Worm (Caenorhabditis elegans): ENCODE measurements around the gene srh-166.
"Not testable (repeated sequence)": the region's sequence is repeated elsewhere in the genome, so short reads cannot be mapped to it uniquely, and the experiment has no call there.

srh-166 gene

DNA sequence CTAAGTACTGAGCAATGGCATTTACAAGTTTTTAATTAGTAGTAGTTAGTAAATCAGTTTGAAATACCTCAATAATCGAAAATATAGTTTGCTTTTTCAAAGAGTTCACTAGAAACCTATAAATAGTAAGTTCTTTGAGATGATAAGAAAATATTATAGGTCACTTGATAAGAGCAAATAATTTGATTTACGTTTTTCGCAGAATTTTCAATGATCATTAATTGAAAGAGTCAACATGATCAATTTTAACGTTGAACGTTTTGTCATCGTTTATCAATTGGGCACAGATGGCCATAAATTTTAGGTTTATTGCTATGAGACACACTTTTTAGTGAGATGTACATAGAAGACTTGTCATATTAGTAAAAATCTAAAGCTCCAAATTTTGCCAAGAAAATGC is 20.1 kb upstream of the srh-166 start:
- no peak for TF ChIP-seq dao-5 (tag; optimal IDR thresholded peaks at IDR 0.05)
- no peak for TF ChIP-seq him-1 (tag; optimal IDR thresholded peaks at IDR 0.05)
- no peak for TF ChIP-seq W03F9.2 (tag; optimal IDR thresholded peaks at IDR 0.05)

DNA sequence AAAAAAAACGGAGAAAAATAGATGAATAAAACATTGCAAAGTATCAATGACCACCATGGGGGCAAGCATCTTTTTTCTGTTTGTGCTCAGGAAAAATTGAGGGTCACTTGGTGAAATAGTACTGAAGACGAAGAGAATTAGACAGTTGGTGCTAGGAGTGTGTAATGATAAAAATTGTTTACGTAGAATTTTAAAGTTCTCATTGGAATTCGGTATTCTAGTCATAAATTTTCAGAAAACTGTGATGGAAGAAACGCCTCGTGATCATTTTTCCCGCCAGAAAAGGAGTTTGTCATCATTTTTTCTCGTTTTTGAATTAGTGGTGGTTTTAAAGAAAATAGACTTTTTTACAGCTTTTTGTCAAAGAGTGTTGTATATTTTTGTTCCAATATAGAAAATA is 18.9 kb upstream of the srh-166 start:
- no peak for TF ChIP-seq W03F9.2 (tag; optimal IDR thresholded peaks at IDR 0.05)
- TF ChIP-seq him-1 (tag; optimal IDR thresholded peaks at IDR 0.05): no peak
- TF ChIP-seq dao-5 (tag; optimal IDR thresholded peaks at IDR 0.05): no peak

- TF ChIP-seq W03F9.2 (tag; optimal IDR thresholded peaks at IDR 0.05): no peak
Observed at ce11 chrV:20544092-20544491, 18.4 kb upstream of the srh-166 start, which contains the start of gene slc-36.3. TSS of gene slc-36.3 (minus strand) at chrV:20544192.

ce11 chrV:20539055-20539454 is 13.4 kb upstream of the srh-166 start, which contains the start of gene Y38H6C.16:
TSS of gene Y38H6C.16 (minus strand) at chrV:20539347.
- TF ChIP-seq him-1 (tag; optimal IDR thresholded peaks at IDR 0.05) (no peak), dao-5 (tag; optimal IDR thresholded peaks at IDR 0.05) (no peak), W03F9.2 (tag; optimal IDR thresholded peaks at IDR 0.05) (no peak)

ce11 chrV:20536208-20536607 is 10.5 kb upstream of the srh-166 start, which contains the start of gene Y38H6C.15:
TSS of gene Y38H6C.15 (minus strand) at chrV:20536308.
- TF ChIP-seq dao-5 (tag; optimal IDR thresholded peaks at IDR 0.05) (no peak), him-1 (tag; optimal IDR thresholded peaks at IDR 0.05) (no peak), W03F9.2 (tag; optimal IDR thresholded peaks at IDR 0.05) (no peak)

DNA sequence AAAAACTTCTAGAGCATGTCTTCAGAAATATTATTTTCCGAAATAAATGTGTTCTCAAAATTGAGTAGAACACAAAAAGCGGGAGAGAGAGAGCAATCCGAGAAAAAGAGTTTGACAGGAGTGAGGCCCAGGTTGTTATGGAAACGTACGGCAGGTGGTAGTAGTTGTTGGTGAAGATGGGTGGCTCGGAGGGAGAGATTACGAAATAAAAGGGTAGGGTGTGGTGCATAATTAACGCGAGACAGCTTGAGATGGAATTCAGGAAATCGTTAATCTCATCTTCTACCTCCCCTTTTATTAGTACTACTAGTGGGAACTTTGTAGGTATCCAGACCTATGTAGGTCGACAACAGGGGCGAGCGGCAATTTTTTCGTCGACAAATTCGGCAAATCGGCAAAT is 8.4 kb upstream of the srh-166 start, which contains the start of gene famh-161:
famh-161 (minus strand) TSS at position 101 of the 400 bp plus-strand sequence.
- TF ChIP-seq W03F9.2 (tag; optimal IDR thresholded peaks at IDR 0.05): no peak

- TF ChIP-seq him-1 (tag; optimal IDR thresholded peaks at IDR 0.05) (no peak), W03F9.2 (tag; optimal IDR thresholded peaks at IDR 0.05) (no peak), dao-5 (tag; optimal IDR thresholded peaks at IDR 0.05) (no peak)
Observed at ce11 chrV:20527493-20527892, 1.8 kb upstream of the srh-166 start, which contains the start of gene Y38H6C.13. TSS of gene Y38H6C.13 (plus strand) at chrV:20527793.

ce11 chrV:20522219-20522618 is 3.4 kb downstream of the srh-166 start, which contains the start of the genes Y38H6C.9 and fbxa-150:
TSS of gene Y38H6C.9 (minus strand) at chrV:20522270.
TSS of gene fbxa-150 (plus strand) at chrV:20522598.
- no peak for TF ChIP-seq dao-5 (tag; optimal IDR thresholded peaks at IDR 0.05)
- no peak for TF ChIP-seq W03F9.2 (tag; optimal IDR thresholded peaks at IDR 0.05)
- TF ChIP-seq him-1 (tag; optimal IDR thresholded peaks at IDR 0.05): no peak

DNA sequence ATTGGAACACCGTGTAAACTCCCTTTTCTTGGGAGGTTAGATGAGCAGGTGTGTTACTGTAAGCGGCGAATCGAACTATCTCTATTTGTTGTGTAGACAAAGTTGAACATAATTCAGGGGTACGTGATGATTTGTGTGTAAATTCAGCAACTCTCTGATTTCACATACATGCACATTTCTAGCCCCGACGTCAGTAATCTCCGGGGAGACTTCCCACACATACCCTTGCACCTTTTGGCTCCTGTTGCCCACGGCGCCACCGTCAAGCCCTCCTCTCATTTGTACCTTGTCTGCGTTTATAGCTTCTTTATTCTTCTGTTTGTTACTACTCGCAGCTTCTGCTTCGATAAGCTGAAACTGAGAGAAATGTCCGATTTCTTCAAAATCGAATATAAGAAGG is 6.7 kb downstream of the srh-166 start, which contains the start of gene Y38H6C.25:
Y38H6C.25 (plus strand) TSS at position 301 of the 400 bp plus-strand sequence.
- TF ChIP-seq him-1 (tag; optimal IDR thresholded peaks at IDR 0.05) (no peak), dao-5 (tag; optimal IDR thresholded peaks at IDR 0.05) (no peak), W03F9.2 (tag; optimal IDR thresholded peaks at IDR 0.05) (no peak)

ce11 chrV:20517005-20517404 is 8.7 kb downstream of the srh-166 start:
- TF ChIP-seq him-1 (tag; optimal IDR thresholded peaks at IDR 0.05) (no peak), W03F9.2 (tag; optimal IDR thresholded peaks at IDR 0.05) (no peak), dao-5 (tag; optimal IDR thresholded peaks at IDR 0.05) (no peak)

- TF ChIP-seq dao-5 (tag; optimal IDR thresholded peaks at IDR 0.05): no peak
- no peak for TF ChIP-seq him-1 (tag; optimal IDR thresholded peaks at IDR 0.05)
- TF ChIP-seq W03F9.2 (tag; optimal IDR thresholded peaks at IDR 0.05): no peak
Observed at ce11 chrV:20514483-20514882, 11.2 kb downstream of the srh-166 start.

ce11 chrV:20513661-20514060 is 12.0 kb downstream of the srh-166 start, which contains the start of gene Y38H6C.8:
TSS of gene Y38H6C.8 (plus strand) at chrV:20513961.
- TF ChIP-seq dao-5, him-1, W03F9.2 (tag; optimal IDR thresholded peaks at IDR 0.05): not testable (repeated sequence)

- TF ChIP-seq him-1 (tag; optimal IDR thresholded peaks at IDR 0.05) (no peak), dao-5 (tag; optimal IDR thresholded peaks at IDR 0.05) (no peak), W03F9.2 (tag; optimal IDR thresholded peaks at IDR 0.05) (no peak)
Observed at ce11 chrV:20509427-20509826, 16.2 kb downstream of the srh-166 start.

DNA sequence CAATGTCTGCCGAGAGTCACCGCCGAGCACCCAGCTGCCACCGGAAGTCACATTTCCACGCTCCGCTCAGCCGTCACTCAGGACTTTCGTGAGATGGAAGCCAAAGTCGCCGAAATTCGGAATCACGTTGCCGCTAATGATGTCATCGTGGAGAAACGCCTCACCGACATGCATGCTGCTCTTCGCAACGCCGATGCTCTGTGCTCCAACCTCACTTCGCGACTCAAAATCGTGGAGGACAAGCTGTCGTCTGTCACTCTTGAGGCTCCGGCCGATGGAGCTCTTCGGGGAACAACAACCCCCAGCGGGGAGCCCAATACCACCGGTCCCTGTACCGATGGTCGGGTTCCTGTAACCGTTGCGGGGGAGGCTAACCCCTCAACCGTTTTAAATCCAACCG is 19.1 kb downstream of the srh-166 start:
- TF ChIP-seq him-1 (tag; optimal IDR thresholded peaks at IDR 0.05) (no peak), dao-5 (tag; optimal IDR thresholded peaks at IDR 0.05) (no peak), W03F9.2 (tag; optimal IDR thresholded peaks at IDR 0.05) (no peak)

ce11 chrV:20504997-20505396 is 20.7 kb downstream of the srh-166 start, which contains the start of gene Y38H6C.4:
TSS of gene Y38H6C.4 (minus strand) at chrV:20505097.
- TF ChIP-seq W03F9.2 (tag; optimal IDR thresholded peaks at IDR 0.05) (no peak), him-1 (tag; optimal IDR thresholded peaks at IDR 0.05) (no peak), dao-5 (tag; optimal IDR thresholded peaks at IDR 0.05) (no peak)

Data from whole organism, L4/young adult.